Fruit fly (Drosophila melanogaster): ENCODE results near the gene CG32413.
A peak's percentile ranks its signal among the peaks of the same experiment; 100 is the strongest.

Gene CG32413

dm6 chr3L:5923646-5924122, 19.8 kb upstream of the CG32413 start, which contains the start of gene CG33523:
Gene CG33523, plus strand, starts transcription at chr3L:5923862.
- no peak for TF ChIP-seq Abd-B (GFP tag; optimal IDR thresholded peaks at IDR 0.05)
- TF ChIP-seq Hnf4 (GFP tag; optimal IDR thresholded peaks at IDR 0.05) = no peak
- no peak for TF ChIP-seq CrebA (GFP tag; optimal IDR thresholded peaks at IDR 0.05; ENCODE audit: borderline replicate concordance)
- TF ChIP-seq dmrt93B (GFP tag; optimal IDR thresholded peaks at IDR 0.05) = no peak

DNA sequence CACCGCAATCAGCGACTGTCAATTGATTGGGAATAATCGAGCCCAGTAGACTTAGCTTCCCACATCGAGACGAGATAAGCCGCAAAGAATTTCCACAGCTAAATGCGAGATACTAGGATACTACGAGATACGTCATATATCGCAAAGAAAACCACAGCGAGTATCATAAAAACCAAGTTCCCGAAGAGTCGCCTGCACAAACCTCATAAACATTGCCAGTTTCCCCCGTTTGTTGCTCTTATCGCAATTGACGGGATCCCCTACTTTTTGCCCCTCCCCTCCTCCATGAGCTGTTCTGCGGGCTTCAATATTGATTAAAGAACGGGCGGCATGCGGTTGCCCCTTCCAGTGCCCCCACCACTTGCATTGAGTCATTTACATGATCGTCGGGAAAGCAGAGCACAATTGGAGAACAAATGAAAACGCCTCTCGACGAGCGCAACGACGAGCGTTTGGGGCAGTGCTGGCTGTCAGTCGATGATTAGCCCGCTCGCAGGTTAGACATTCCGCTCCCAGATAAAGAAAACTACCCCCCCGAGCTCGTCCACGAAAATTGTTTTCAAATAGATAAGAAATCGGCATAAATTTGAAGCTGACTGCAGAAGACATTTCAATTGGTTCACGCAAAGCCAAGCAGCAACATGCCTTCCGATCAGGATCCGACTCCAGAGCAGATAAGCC, 18.3 kb upstream of the CG32413 start, which contains the start of gene CG32407:
Gene CG32407 (plus strand): TSS at position 51 of the 681 bp plus-strand sequence.
- peak; percentile 46 for TF ChIP-seq h (GFP tag; optimal IDR thresholded peaks at IDR 0.05)
- TF ChIP-seq lola (GFP tag; optimal IDR thresholded peaks at IDR 0.05) = no peak
- TF ChIP-seq Jra (GFP tag; optimal IDR thresholded peaks at IDR 0.05) = peak; percentile 41
- TF ChIP-seq fru (GFP tag; optimal IDR thresholded peaks at IDR 0.05) = no peak
- TF ChIP-seq dl (GFP tag; optimal IDR thresholded peaks at IDR 0.05; ENCODE audit: insufficient read depth in 1 of 2, partially characterized antibody in 2 of 2) = no peak
- TF ChIP-seq Rel (GFP tag; optimal IDR thresholded peaks at IDR 0.05) = no peak
- TF ChIP-seq Rel (tag; optimal IDR thresholded peaks at IDR 0.05) = peak; percentile 51
- no peak for TF ChIP-seq brk (GFP tag; optimal IDR thresholded peaks at IDR 0.05)
- peak; percentile 38 for TF ChIP-seq Hr83 (GFP tag; optimal IDR thresholded peaks at IDR 0.05; ENCODE audit: poor library complexity, severe bottlenecking)
- peak; percentile 28 for TF ChIP-seq br (GFP tag; optimal IDR thresholded peaks at IDR 0.05)
- peak in 1 of 2 experiments; percentile 23 for TF ChIP-seq foxo (GFP tag; optimal IDR thresholded peaks at IDR 0.05)
- TF ChIP-seq rgr (GFP tag; optimal IDR thresholded peaks at IDR 0.05) = peak; percentile 29
- no peak for TF ChIP-seq CG32264 (GFP tag; optimal IDR thresholded peaks at IDR 0.05)

DNA sequence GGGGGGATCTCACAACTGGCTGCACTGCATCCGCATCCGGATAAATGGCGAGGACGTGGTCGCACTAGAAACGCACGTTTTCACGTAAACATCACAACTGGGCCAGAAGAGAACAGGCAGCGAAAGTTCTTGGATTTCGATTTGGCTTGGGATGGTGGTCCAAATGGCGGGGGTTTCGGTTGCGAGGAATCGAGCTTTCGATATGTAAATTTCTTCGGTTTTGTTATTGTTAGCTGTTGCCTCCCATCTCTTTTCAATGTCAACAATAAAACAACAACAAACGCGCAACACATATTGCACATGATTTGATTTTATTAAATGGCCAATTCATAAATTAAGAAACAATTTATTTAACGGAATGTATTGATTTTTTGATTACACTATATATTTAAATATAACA, 17.4 kb upstream of the CG32413 start, which contains the start of gene PXo:
Gene PXo (minus strand): TSS at position 101 of the 400 bp plus-strand sequence.
- no peak for TF ChIP-seq Hr78 (GFP tag; optimal IDR thresholded peaks at IDR 0.05)
- TF ChIP-seq CG9705 (GFP tag; optimal IDR thresholded peaks at IDR 0.05) = no peak
- no peak for TF ChIP-seq pan (optimal IDR thresholded peaks at IDR 0.05)
- no peak for TF ChIP-seq sage (GFP tag; optimal IDR thresholded peaks at IDR 0.05)
- TF ChIP-seq woc (GFP tag; optimal IDR thresholded peaks at IDR 0.05) = no peak
- no peak for TF ChIP-seq Sp1 (GFP tag; optimal IDR thresholded peaks at IDR 0.05)
- no peak for TF ChIP-seq foxo (GFP tag; optimal IDR thresholded peaks at IDR 0.05)
- TF ChIP-seq dl (GFP tag; optimal IDR thresholded peaks at IDR 0.05; ENCODE audit: insufficient read depth in 1 of 2, partially characterized antibody in 2 of 2) = no peak
- TF ChIP-seq Rel (GFP tag; optimal IDR thresholded peaks at IDR 0.05) = no peak
- TF ChIP-seq Rel (tag; optimal IDR thresholded peaks at IDR 0.05) = no peak
- TF ChIP-seq Mio (GFP tag; optimal IDR thresholded peaks at IDR 0.05) = no peak
- no peak for TF ChIP-seq CrebA (GFP tag; optimal IDR thresholded peaks at IDR 0.05; ENCODE audit: borderline replicate concordance)
- no peak for TF ChIP-seq Dif (GFP tag; optimal IDR thresholded peaks at IDR 0.05; ENCODE audit: partially characterized antibody)

dm6 chr3L:5920778-5921177, 16.9 kb upstream of the CG32413 start:
- TF ChIP-seq Sp1 (GFP tag; optimal IDR thresholded peaks at IDR 0.05) (no peak), h (GFP tag; optimal IDR thresholded peaks at IDR 0.05) (no peak), GATAd (GFP tag; optimal IDR thresholded peaks at IDR 0.05) (no peak), psq (GFP tag; optimal IDR thresholded peaks at IDR 0.05) (peak; percentile 56), pan (optimal IDR thresholded peaks at IDR 0.05) (no peak), br (GFP tag; optimal IDR thresholded peaks at IDR 0.05) (no peak)

DNA sequence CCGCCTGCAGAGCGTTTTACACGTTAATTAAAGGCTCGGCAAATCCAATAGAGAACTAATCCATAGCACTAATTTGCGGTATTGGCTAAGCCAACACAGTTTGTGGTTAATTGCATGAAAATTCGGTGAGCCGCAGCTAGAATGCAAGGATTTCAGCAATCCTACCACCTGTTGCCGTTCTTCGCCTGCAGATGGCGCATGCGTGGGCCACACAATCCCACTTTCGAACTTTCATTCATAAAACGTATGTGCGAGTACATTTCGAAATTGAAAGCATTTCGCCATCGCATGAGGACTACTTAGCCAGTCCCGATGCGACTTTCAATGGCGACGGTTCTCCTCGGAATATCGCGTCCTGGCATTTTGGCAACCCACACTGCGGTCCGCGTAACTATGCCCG, 3.2 kb upstream of the CG32413 start, which contains the start of gene CG13288:
Gene CG13288 (plus strand): TSS at position 305 of the 400 bp plus-strand sequence.
- TF ChIP-seq h (GFP tag; optimal IDR thresholded peaks at IDR 0.05) (no peak), brk (GFP tag; optimal IDR thresholded peaks at IDR 0.05) (no peak), Dif (GFP tag; optimal IDR thresholded peaks at IDR 0.05; ENCODE audit: partially characterized antibody) (no peak), woc (GFP tag; optimal IDR thresholded peaks at IDR 0.05) (no peak), Myc (optimal IDR thresholded peaks at IDR 0.05) (no peak), lola (GFP tag; optimal IDR thresholded peaks at IDR 0.05) (no peak)

DNA sequence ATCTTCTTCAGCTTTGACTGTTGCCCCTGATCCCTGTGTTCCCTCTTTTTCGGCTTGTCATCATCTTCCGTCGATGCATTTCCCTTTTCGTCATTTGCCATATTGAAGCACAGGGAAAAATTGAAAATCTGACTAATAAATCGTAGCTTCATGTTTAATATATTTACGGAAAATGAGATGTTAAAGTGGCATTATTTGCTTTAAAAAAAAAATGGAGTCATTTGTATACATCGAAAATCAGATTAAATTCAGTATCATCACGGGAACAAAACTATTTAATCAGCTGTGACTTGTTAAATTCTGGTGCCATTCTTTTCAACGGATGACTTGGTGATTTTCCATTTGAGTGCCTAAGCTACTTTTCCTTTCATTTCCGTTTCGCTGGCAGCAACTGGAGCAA, 2.7 kb upstream of the CG32413 start, which contains the start of gene CG10486:
Gene CG10486 (minus strand): TSS at position 101 of the 400 bp plus-strand sequence.
- TF ChIP-seq brk (GFP tag; optimal IDR thresholded peaks at IDR 0.05) = no peak
- no peak for TF ChIP-seq Rel (GFP tag; optimal IDR thresholded peaks at IDR 0.05)
- TF ChIP-seq Rel (tag; optimal IDR thresholded peaks at IDR 0.05) = no peak
- TF ChIP-seq jim (GFP tag; optimal IDR thresholded peaks at IDR 0.05) = no peak
- no peak for TF ChIP-seq HLH106 (tag; optimal IDR thresholded peaks at IDR 0.05)
- no peak for TF ChIP-seq CG9705 (GFP tag; optimal IDR thresholded peaks at IDR 0.05)
- no peak for TF ChIP-seq Dfd (GFP tag; optimal IDR thresholded peaks at IDR 0.05)
- TF ChIP-seq Dif (GFP tag; optimal IDR thresholded peaks at IDR 0.05; ENCODE audit: partially characterized antibody) = no peak
- no peak for TF ChIP-seq woc (GFP tag; optimal IDR thresholded peaks at IDR 0.05)
- no peak for TF ChIP-seq lola (GFP tag; optimal IDR thresholded peaks at IDR 0.05)
- TF ChIP-seq Vsx2 (GFP tag; optimal IDR thresholded peaks at IDR 0.05; ENCODE audit: partially characterized antibody) = no peak
- no peak for TF ChIP-seq Mio (GFP tag; optimal IDR thresholded peaks at IDR 0.05)
- no peak for TF ChIP-seq sage (GFP tag; optimal IDR thresholded peaks at IDR 0.05)
- no peak for TF ChIP-seq dsf (GFP tag; optimal IDR thresholded peaks at IDR 0.05; ENCODE audit: borderline replicate concordance)

Measured in whole organism, wandering third instar larva.